Worm (Caenorhabditis elegans): ENCODE data around the gene xrn-2.

The xrn-2 gene

DNA sequence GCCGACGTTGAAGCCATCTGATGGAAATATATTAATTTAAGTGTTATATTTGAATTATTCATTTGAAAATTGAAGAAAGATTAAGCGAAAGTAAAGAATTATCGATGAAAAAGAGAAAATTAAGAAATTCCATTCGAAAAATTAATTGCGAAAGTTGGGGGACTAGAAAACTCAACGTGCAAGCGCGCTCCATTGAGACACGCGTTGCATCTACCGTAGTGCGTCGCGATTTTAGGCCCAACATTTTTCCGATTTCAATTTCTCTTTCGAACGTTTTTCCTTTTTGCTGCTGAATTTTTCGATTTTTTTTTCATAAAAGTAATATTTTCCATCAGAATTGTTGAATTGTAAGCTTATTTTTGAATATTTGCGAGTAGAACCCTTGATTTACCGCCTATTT, 1.2 kb upstream of the xrn-2 start, which contains the start of gene Y48B6A.1 (continued):
- TF ChIP-seq ama-1 (optimal IDR thresholded peaks at IDR 0.05), result peak; percentile 88
- peak; percentile 55 for TF ChIP-seq tbx-2 (tag; optimal IDR thresholded peaks at IDR 0.05)
- peak; percentile 35 for TF ChIP-seq elt-1 (tag; optimal IDR thresholded peaks at IDR 0.05)
- no peak for TF ChIP-seq ztf-4 (tag; optimal IDR thresholded peaks at IDR 0.05)
- peak; percentile 82 for TF ChIP-seq pqm-1 (tag; optimal IDR thresholded peaks at IDR 0.05)
- TF ChIP-seq ceh-9 (tag; optimal IDR thresholded peaks at IDR 0.05), result no peak
- TF ChIP-seq nhr-76 (tag; optimal IDR thresholded peaks at IDR 0.05), result peak; percentile 53
- TF ChIP-seq elt-2 (tag; optimal IDR thresholded peaks at IDR 0.05), result peak; percentile 64
- no peak for TF ChIP-seq unc-39 (tag; optimal IDR thresholded peaks at IDR 0.05)
- TF ChIP-seq nhr-11 (tag; optimal IDR thresholded peaks at IDR 0.05), result peak; percentile 84
- TF ChIP-seq snpc-4 (tag; optimal IDR thresholded peaks at IDR 0.05), result peak; percentile 97
- TF ChIP-seq nfya-1 (tag; optimal IDR thresholded peaks at IDR 0.05; ENCODE audit: insufficient read depth), result peak; percentile 98

DNA sequence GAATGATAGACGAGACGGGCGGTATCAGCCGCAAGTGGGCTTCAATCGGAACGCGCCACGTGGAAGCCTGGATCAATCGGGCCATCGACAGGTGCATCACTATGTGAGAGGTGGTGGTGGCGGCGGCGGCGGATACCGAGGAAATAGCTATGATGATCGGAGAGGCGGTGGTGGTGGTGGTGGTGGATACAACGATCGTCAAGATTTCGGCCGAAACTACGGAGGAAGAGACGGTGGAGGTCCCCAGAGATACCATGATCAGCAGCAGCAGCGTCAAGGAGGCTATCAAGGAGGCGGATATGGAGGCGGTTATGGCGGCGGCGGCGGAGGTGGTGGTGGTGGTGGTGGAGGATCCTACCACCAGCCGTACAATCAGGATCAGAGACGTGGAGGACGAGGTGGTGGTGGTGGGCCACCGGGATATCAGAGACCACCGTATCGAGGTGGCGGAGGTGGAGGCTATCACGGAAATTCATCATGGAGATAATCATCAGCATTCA, 9.9 kb downstream of the xrn-2 start:
- TF ChIP-seq lin-15B (tag; optimal IDR thresholded peaks at IDR 0.05) (no peak), nhr-25 (tag; optimal IDR thresholded peaks at IDR 0.05) (no peak)

DNA sequence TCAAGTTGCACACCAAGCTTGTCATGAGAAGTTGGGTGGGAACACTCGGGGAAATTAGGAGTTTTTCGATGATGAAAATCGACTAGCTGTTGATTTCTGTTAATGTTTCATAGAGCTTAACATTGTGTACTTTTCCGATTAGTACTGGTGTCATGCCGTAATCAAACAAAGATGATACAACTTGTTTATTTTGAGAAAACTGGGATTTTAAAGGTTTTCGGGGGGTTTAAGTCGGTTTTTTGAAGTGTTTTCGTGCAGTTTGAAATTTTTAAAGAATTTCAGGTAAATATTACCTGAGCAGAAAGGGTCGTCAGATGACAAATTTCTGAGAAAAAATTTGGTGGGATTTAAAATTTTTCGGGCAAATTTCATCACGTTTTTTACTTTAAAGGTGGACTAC, 16.0 kb downstream of the xrn-2 start, which contains the start of gene eat-2:
Gene eat-2, minus strand, starts transcription at position 101 of the 400 bp plus-strand sequence.
- no peak for TF ChIP-seq ZK546.5 (tag; optimal IDR thresholded peaks at IDR 0.05)
- TF ChIP-seq nhr-12 (tag; optimal IDR thresholded peaks at IDR 0.05), result no peak
- no peak for TF ChIP-seq nfya-1 (tag; optimal IDR thresholded peaks at IDR 0.05; ENCODE audit: insufficient read depth)

DNA sequence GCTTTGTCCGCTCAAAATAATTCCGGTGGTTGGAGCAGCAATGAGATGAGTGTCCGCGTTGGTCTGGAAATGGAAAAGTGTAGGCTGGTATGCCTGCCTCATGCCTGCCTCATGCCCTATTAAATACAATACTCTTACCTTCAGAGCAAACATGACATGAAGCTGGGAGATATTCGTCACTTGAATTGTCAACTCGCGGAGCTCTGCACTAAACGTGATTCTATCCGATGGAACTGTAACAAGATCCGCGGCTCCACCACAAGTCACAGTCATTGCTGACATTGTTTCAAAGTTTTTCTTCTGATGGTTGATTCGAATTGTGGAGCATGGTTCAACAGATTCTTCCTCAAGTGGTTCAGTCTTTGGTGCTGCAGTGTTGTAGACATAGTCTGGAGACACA, 17.6 kb downstream of the xrn-2 start:
- TF ChIP-seq unc-39 (tag; optimal IDR thresholded peaks at IDR 0.05) (no peak), aly-2 (tag; optimal IDR thresholded peaks at IDR 0.05) (no peak), nhr-237 (tag; optimal IDR thresholded peaks at IDR 0.05) (no peak), ZK546.5 (tag; optimal IDR thresholded peaks at IDR 0.05) (no peak), nhr-11 (tag; optimal IDR thresholded peaks at IDR 0.05) (no peak), eor-1 (tag; optimal IDR thresholded peaks at IDR 0.05) (no peak), nhr-43 (tag; optimal IDR thresholded peaks at IDR 0.05; ENCODE audit: poor library complexity, severe bottlenecking) (no peak), ceh-28 (tag; optimal IDR thresholded peaks at IDR 0.05) (no peak), ztf-4 (tag; optimal IDR thresholded peaks at IDR 0.05) (no peak), skn-1 (tag; optimal IDR thresholded peaks at IDR 0.05) (no peak), egl-5 (tag; optimal IDR thresholded peaks at IDR 0.05) (no peak)

DNA sequence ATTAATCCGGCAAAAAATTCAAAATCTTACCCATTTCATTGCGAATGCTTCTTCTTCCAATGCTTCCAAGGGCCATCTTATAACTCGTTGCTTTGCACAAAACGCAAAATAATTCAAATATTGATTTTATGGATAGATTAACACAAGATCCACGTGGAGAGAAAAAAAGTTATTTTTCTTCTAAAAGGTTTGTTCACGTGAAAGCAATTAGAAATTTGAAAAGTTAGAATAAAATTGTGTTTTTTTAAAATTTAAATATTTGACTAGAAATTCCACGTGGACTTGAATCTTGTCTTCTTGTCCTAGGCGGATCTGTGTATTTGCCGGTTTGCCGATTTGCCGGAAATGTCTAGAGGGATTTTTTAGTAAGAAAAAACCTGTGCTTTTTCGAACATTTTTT, 19.5 kb downstream of the xrn-2 start, which contains the start of gene Y48B6A.5:
Gene Y48B6A.5, minus strand, starts transcription at position 101 of the 400 bp plus-strand sequence.
- no peak for TF ChIP-seq nhr-25 (tag; optimal IDR thresholded peaks at IDR 0.05)
- no peak for TF ChIP-seq egl-27 (tag; optimal IDR thresholded peaks at IDR 0.05)
- no peak for TF ChIP-seq egl-5 (tag; optimal IDR thresholded peaks at IDR 0.05)
- no peak for TF ChIP-seq sea-2 (GFP tag; optimal IDR thresholded peaks at IDR 0.05)
- TF ChIP-seq eor-1 (tag; optimal IDR thresholded peaks at IDR 0.05), result no peak

DNA sequence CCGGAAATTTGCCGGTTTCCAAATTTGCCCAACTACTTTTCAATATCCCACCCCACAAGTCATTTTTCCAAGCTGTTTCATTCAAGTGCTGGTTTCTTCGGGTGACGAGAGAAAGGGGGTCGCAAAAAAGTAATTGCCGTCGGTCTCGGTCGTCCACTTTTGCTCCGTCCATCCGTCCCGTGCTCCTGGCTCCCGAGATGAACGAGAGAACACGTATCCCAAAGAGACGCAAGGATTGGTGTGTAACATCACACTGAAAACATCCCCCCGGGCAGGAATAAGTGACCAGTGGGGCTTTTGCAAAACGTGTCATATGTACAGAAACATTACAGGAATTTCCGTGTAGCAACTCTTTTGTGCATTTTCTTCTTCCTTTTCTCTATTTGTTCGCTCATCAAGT, 21.1 kb downstream of the xrn-2 start:
- TF ChIP-seq ztf-4 (tag; optimal IDR thresholded peaks at IDR 0.05), result no peak
- TF ChIP-seq fkh-2 (tag; optimal IDR thresholded peaks at IDR 0.05), result no peak
- TF ChIP-seq egl-5 (tag; optimal IDR thresholded peaks at IDR 0.05), result no peak
- no peak for TF ChIP-seq eor-1 (tag; optimal IDR thresholded peaks at IDR 0.05)
- TF ChIP-seq elt-3 (tag; optimal IDR thresholded peaks at IDR 0.05), result no peak
- no peak for TF ChIP-seq hmg-11 (tag; optimal IDR thresholded peaks at IDR 0.05)
- no peak for TF ChIP-seq unc-39 (tag; optimal IDR thresholded peaks at IDR 0.05)
- no peak for TF ChIP-seq skn-1 (tag; optimal IDR thresholded peaks at IDR 0.05)
- no peak for TF ChIP-seq ZK546.5 (tag; optimal IDR thresholded peaks at IDR 0.05)
- TF ChIP-seq elt-1 (tag; optimal IDR thresholded peaks at IDR 0.05), result no peak
- no peak for TF ChIP-seq nhr-23 (tag; optimal IDR thresholded peaks at IDR 0.05)
- no peak for TF ChIP-seq nhr-11 (tag; optimal IDR thresholded peaks at IDR 0.05)
- no peak for TF ChIP-seq egl-27 (tag; optimal IDR thresholded peaks at IDR 0.05)
- TF ChIP-seq pqm-1 (tag; optimal IDR thresholded peaks at IDR 0.05), result no peak
- no peak for TF ChIP-seq R02D3.7 (tag; optimal IDR thresholded peaks at IDR 0.05)
- no peak for TF ChIP-seq nhr-76 (tag; optimal IDR thresholded peaks at IDR 0.05)
- no peak for TF ChIP-seq sea-2 (GFP tag; optimal IDR thresholded peaks at IDR 0.05)
- no peak for TF ChIP-seq ceh-82 (tag; optimal IDR thresholded peaks at IDR 0.05)
- no peak for TF ChIP-seq ceh-16 (tag; optimal IDR thresholded peaks at IDR 0.05)
- no peak for TF ChIP-seq ceh-9 (tag; optimal IDR thresholded peaks at IDR 0.05)

All from whole organism, L3 larva.